Worm (Caenorhabditis elegans) whole organism, late embryonic: ENCODE data around the gene M03F8.6.

ENCODE experiments used
- F13H6.1 ChIP-seq: sonication (generic microtip); optimal IDR thresholded peaks from 2 replicates; lab custom pipeline; 2016; ENCODE audit warnings: missing genetic modification characterization, missing compliant biosample characterization
- ama-1 ChIP-seq: fragments of 150-350 bp; optimal IDR thresholded peaks from 2 replicates; lab custom pipeline; 2014
- ceh-48 ChIP-seq: sonication (generic microtip); optimal IDR thresholded peaks from 2 replicates; lab custom pipeline; 2016; ENCODE audit warnings: missing genetic modification characterization, inconsistent platforms, missing compliant biosample characterization
- elt-2 ChIP-seq: sonication (generic microtip); optimal IDR thresholded peaks from 2 replicates; lab custom pipeline; 2016; ENCODE audit warnings: missing genetic modification reagents, missing genetic modification characterization, missing compliant biosample characterization
- hlh-30 ChIP-seq: sonication (generic microtip); optimal IDR thresholded peaks from 2 replicates; lab custom pipeline; 2017; ENCODE audit warnings: antibody characterized with exemption, missing genetic modification characterization, missing compliant biosample characterization; ENCODE audit not compliant: insufficient read depth
- hlh-8 ChIP-seq: sonication (generic microtip); optimal IDR thresholded peaks from 2 replicates; lab custom pipeline; 2016; ENCODE audit warnings: missing genotype, missing genetic modification characterization, missing compliant biosample characterization
- lin-11 ChIP-seq: fragments of 200-800 bp; sonication (Bioruptor generic); optimal IDR thresholded peaks from 2 replicates; lab custom pipeline; 2018; ENCODE audit warnings: mild to moderate bottlenecking, missing genetic modification characterization, missing compliant biosample characterization
- nfya-1 ChIP-seq: sonication (generic microtip); optimal IDR thresholded peaks from 2 replicates; lab custom pipeline; 2017; ENCODE audit warnings: missing genetic modification characterization, mild to moderate bottlenecking, missing compliant biosample characterization, antibody characterized with exemption, moderate library complexity
- nhr-11 ChIP-seq: fragments of 150-350 bp; optimal IDR thresholded peaks from 2 replicates; lab custom pipeline; 2014; ENCODE audit warnings: missing biosample characterization, missing genetic modification characterization
- pax-1 ChIP-seq: fragments of 150-350 bp; optimal IDR thresholded peaks from 2 replicates; lab custom pipeline; 2014; ENCODE audit warnings: missing biosample characterization, missing genetic modification characterization
- ref-2 ChIP-seq: sonication (generic microtip); optimal IDR thresholded peaks from 2 replicates; lab custom pipeline; 2016; ENCODE audit warnings: missing genetic modification characterization, missing compliant biosample characterization
- tbx-2 ChIP-seq: sonication (generic microtip); optimal IDR thresholded peaks from 2 replicates; lab custom pipeline; 2016; ENCODE audit warnings: missing genetic modification characterization, missing compliant biosample characterization
- ttx-3 ChIP-seq: sonication (generic microtip); optimal IDR thresholded peaks from 2 replicates; lab custom pipeline; 2016; ENCODE audit warnings: missing genetic modification reagents, missing genetic modification characterization, missing compliant biosample characterization
- unc-86 ChIP-seq: sonication (generic microtip); optimal IDR thresholded peaks from 2 replicates; lab custom pipeline; 2016; ENCODE audit warnings: missing genetic modification characterization, missing compliant biosample characterization

ce11 chrV:5996114-5996513, 41.5 kb upstream of the M03F8.6 start, which contains the start of gene cpg-4:
- TF ChIP-seq ttx-3 (no peak), pax-1 (tag; lab: Kevin White, UChicago) (no peak), nhr-11 (tag; lab: Kevin White, UChicago) (no peak), nfya-1 (tag; lab: Kevin White, UChicago) (no peak), ama-1 (no peak), F13H6.1 (tag; lab: Kevin White, UChicago) (no peak), ceh-48 (tag; lab: Kevin White, UChicago) (no peak), unc-86 (tag; lab: Kevin White, UChicago) (no peak), ref-2 (tag; lab: Kevin White, UChicago) (no peak), hlh-30 (tag; lab: Kevin White, UChicago) (no peak), elt-2 (tag; lab: Kevin White, UChicago) (no peak), lin-11 (tag; lab: Kevin White, UChicago) (no peak), hlh-8 (no peak), tbx-2 (tag; lab: Kevin White, UChicago) (no peak)
